Worm (Caenorhabditis elegans): ENCODE results near the gene C31B8.12.

Gene C31B8.12

ce11 chrV:2879801-2880200 lies 47.7 kb downstream of the C31B8.12 start, which contains the start of gene str-39:
Gene str-39, minus strand, starts transcription at chrV:2879901.
- TF ChIP-seq che-1 (tag; optimal IDR thresholded peaks at IDR 0.05) (no peak), ceh-2 (tag; optimal IDR thresholded peaks at IDR 0.05) (no peak), ceh-19 (GFP tag; optimal IDR thresholded peaks at IDR 0.05) (no peak), ets-4 (tag; optimal IDR thresholded peaks at IDR 0.05) (no peak)

ce11 chrV:2877509-2877908 lies 49.9 kb downstream of the C31B8.12 start, which contains the start of gene F37B4.10:
Gene F37B4.10, minus strand, starts transcription at chrV:2877609.
- TF ChIP-seq fkh-10 (GFP tag; optimal IDR thresholded peaks at IDR 0.05): no peak
- no peak for TF ChIP-seq hlh-30 (tag; optimal IDR thresholded peaks at IDR 0.05; ENCODE audit: insufficient read depth)
- no peak for TF ChIP-seq elt-4 (tag; optimal IDR thresholded peaks at IDR 0.05)
- TF ChIP-seq eyg-1 (tag; optimal IDR thresholded peaks at IDR 0.05): no peak
- no peak for TF ChIP-seq pax-1 (tag; optimal IDR thresholded peaks at IDR 0.05)
- TF ChIP-seq ama-1 (optimal IDR thresholded peaks at IDR 0.05): no peak

ce11 chrV:2876188-2876831 lies 51.1 kb downstream of the C31B8.12 start:
- no peak for TF ChIP-seq elt-2 (tag; optimal IDR thresholded peaks at IDR 0.05)
- no peak for TF ChIP-seq eyg-1 (tag; optimal IDR thresholded peaks at IDR 0.05)
- TF ChIP-seq ama-1 (optimal IDR thresholded peaks at IDR 0.05): no peak
- TF ChIP-seq lin-11 (tag; optimal IDR thresholded peaks at IDR 0.05): no peak
- TF ChIP-seq unc-42 (tag; optimal IDR thresholded peaks at IDR 0.05): no peak
- TF ChIP-seq ceh-6 (GFP tag; optimal IDR thresholded peaks at IDR 0.05): no peak
- no peak for TF ChIP-seq pag-3 (tag; optimal IDR thresholded peaks at IDR 0.05; ENCODE audit: borderline replicate concordance)
- TF ChIP-seq ceh-30 (tag; optimal IDR thresholded peaks at IDR 0.05): no peak
- no peak for TF ChIP-seq hlh-13 (GFP tag; optimal IDR thresholded peaks at IDR 0.05)
- TF ChIP-seq F13H6.1 (tag; optimal IDR thresholded peaks at IDR 0.05): no peak
- no peak for TF ChIP-seq Y22D7AL.16 (tag; optimal IDR thresholded peaks at IDR 0.05)
- TF ChIP-seq dmd-4 (tag; optimal IDR thresholded peaks at IDR 0.05; ENCODE audit: borderline replicate concordance): no peak

ce11 chrV:2875422-2875821 lies 52.0 kb downstream of the C31B8.12 start, which contains the start of gene folt-2:
Gene folt-2, minus strand, starts transcription at chrV:2875600.
- TF ChIP-seq fkh-6 (tag; optimal IDR thresholded peaks at IDR 0.05): no peak
- no peak for TF ChIP-seq ceh-31 (tag; optimal IDR thresholded peaks at IDR 0.05)
- no peak for TF ChIP-seq sox-4 (tag; optimal IDR thresholded peaks at IDR 0.05)
- no peak for TF ChIP-seq ceh-24 (tag; optimal IDR thresholded peaks at IDR 0.05)
- TF ChIP-seq npax-4 (tag; optimal IDR thresholded peaks at IDR 0.05): no peak
- no peak for TF ChIP-seq K02D7.2 (tag; optimal IDR thresholded peaks at IDR 0.05)
- TF ChIP-seq ceh-45 (GFP tag; IDR thresholded peaks at IDR 0.05): no peak
- TF ChIP-seq sox-2 (GFP tag; IDR thresholded peaks at IDR 0.05): no peak
- no peak for TF ChIP-seq gmeb-2 (tag; optimal IDR thresholded peaks at IDR 0.05)

Data from whole organism, late embryonic.